Worm (Caenorhabditis elegans) whole organism, midembryonic: ENCODE data around the gene C05B5.8.

Source experiments
- T22C8.4 ChIP-seq: fragments of 200-800 bp; sonication (Bioruptor generic); IDR thresholded peaks from 2 replicates; pipeline ENCODE4 v1.3.6; 2022; ENCODE audit warnings: missing genetic modification characterization, missing compliant biosample characterization
- cog-1 ChIP-seq: sonication (generic microtip); optimal IDR thresholded peaks from 2 replicates; lab custom pipeline; 2016; ENCODE audit warnings: missing genetic modification characterization, missing compliant biosample characterization
- flt-1 ChIP-seq: fragments of 200-800 bp; sonication (Bioruptor generic); IDR thresholded peaks from 2 replicates; pipeline ENCODE4 v1.3.6; 2022; ENCODE audit warnings: missing genetic modification characterization, missing compliant biosample characterization
- med-1 ChIP-seq: sonication (generic microtip); optimal IDR thresholded peaks from 2 replicates; lab custom pipeline; 2017; ENCODE audit warnings: missing genetic modification characterization, mild to moderate bottlenecking, missing compliant biosample characterization, antibody characterized with exemption, missing genetic modification reagents; ENCODE audit not compliant: insufficient read depth
- ref-1 ChIP-seq: fragments of 200-800 bp; sonication (Bioruptor generic); conservative IDR thresholded peaks from 2 replicates; pipeline ENCODE4 v1.3.6; 2022; ENCODE audit warnings: missing genetic modification reagents, missing genetic modification characterization, missing compliant biosample characterization
- ztf-29 ChIP-seq: fragments of 200-800 bp; sonication (Bioruptor generic); IDR thresholded peaks from 2 replicates; pipeline ENCODE4 v1.3.6; 2022; ENCODE audit warnings: missing genetic modification reagents, missing genetic modification characterization, missing compliant biosample characterization

ce11 chrIII:10006734-10007348 lies at the start of gene C05B5.8:
- TF ChIP-seq flt-1 (no peak), ztf-29 (GFP tag; lab: Robert Waterston, UW) (no peak), T22C8.4 (no peak), ref-1 (no peak), cog-1 (tag; lab: Kevin White, UChicago) (no peak), med-1 (no peak)
